Worm (Caenorhabditis elegans): ENCODE data around the gene arrd-22.

- TF ChIP-seq ceh-48 (tag; optimal IDR thresholded peaks at IDR 0.05) (no peak), ceh-30 (tag; optimal IDR thresholded peaks at IDR 0.05) (no peak), hlh-8 (tag; optimal IDR thresholded peaks at IDR 0.05) (no peak), ceh-2 (tag; optimal IDR thresholded peaks at IDR 0.05) (no peak), odd-2 (tag; optimal IDR thresholded peaks at IDR 0.05) (no peak), rnt-1 (tag; optimal IDR thresholded peaks at IDR 0.05) (no peak), pqm-1 (tag; optimal IDR thresholded peaks at IDR 0.05) (no peak), gmeb-2 (tag; optimal IDR thresholded peaks at IDR 0.05) (no peak), unc-42 (tag; optimal IDR thresholded peaks at IDR 0.05) (no peak), fkh-10 (GFP tag; optimal IDR thresholded peaks at IDR 0.05) (no peak), unc-55 (GFP tag; optimal IDR thresholded peaks at IDR 0.05) (no peak), tbx-2 (tag; optimal IDR thresholded peaks at IDR 0.05) (no peak), C08G9.2 (tag; optimal IDR thresholded peaks at IDR 0.05) (no peak), dve-1 (tag; optimal IDR thresholded peaks at IDR 0.05) (no peak)
Observed at ce11 chrV:3409498-3409897, 822 bp upstream of the arrd-22 start.

Measured in whole organism, late embryonic.